Worm (Caenorhabditis elegans) whole organism, midembryonic: ENCODE measurements around the gene elof-1.
A peak's percentile ranks its signal among the peaks of the same experiment; 100 is the strongest.

Source experiments
- T22C8.4 ChIP-seq: fragments of 200-800 bp; sonication (Bioruptor generic); IDR thresholded peaks from 2 replicates; pipeline ENCODE4 v1.3.6; 2022; ENCODE audit warnings: missing genetic modification characterization, missing compliant biosample characterization
- cog-1 ChIP-seq: sonication (generic microtip); optimal IDR thresholded peaks from 2 replicates; lab custom pipeline; 2016; ENCODE audit warnings: missing genetic modification characterization, missing compliant biosample characterization
- flt-1 ChIP-seq: fragments of 200-800 bp; sonication (Bioruptor generic); IDR thresholded peaks from 2 replicates; pipeline ENCODE4 v1.3.6; 2022; ENCODE audit warnings: missing genetic modification characterization, missing compliant biosample characterization
- klf-2 ChIP-seq: fragments of 200-800 bp; sonication (Bioruptor generic); conservative IDR thresholded peaks from 2 replicates; pipeline ENCODE4 v1.3.6; 2022; ENCODE audit warnings: missing genetic modification reagents, missing genetic modification characterization, missing compliant biosample characterization
- med-1 ChIP-seq: sonication (generic microtip); optimal IDR thresholded peaks from 2 replicates; lab custom pipeline; 2017; ENCODE audit warnings: missing genetic modification characterization, mild to moderate bottlenecking, missing compliant biosample characterization, antibody characterized with exemption, missing genetic modification reagents; ENCODE audit not compliant: insufficient read depth
- ref-1 ChIP-seq: fragments of 200-800 bp; sonication (Bioruptor generic); conservative IDR thresholded peaks from 2 replicates; pipeline ENCODE4 v1.3.6; 2022; ENCODE audit warnings: missing genetic modification reagents, missing genetic modification characterization, missing compliant biosample characterization
- tab-1 ChIP-seq: fragments of 200-800 bp; sonication (Bioruptor generic); IDR thresholded peaks from 2 replicates; pipeline ENCODE4 v1.3.6; 2022; ENCODE audit warnings: missing genetic modification characterization, missing compliant biosample characterization
- ztf-23 ChIP-seq: fragments of 200-800 bp; sonication (Bioruptor generic); IDR thresholded peaks from 2 replicates; pipeline ENCODE4 v1.3.6; 2022; ENCODE audit warnings: missing genetic modification reagents, missing genetic modification characterization, missing compliant biosample characterization
- ztf-29 ChIP-seq: fragments of 200-800 bp; sonication (Bioruptor generic); IDR thresholded peaks from 2 replicates; pipeline ENCODE4 v1.3.6; 2022; ENCODE audit warnings: missing genetic modification reagents, missing genetic modification characterization, missing compliant biosample characterization

Gene elof-1

DNA sequence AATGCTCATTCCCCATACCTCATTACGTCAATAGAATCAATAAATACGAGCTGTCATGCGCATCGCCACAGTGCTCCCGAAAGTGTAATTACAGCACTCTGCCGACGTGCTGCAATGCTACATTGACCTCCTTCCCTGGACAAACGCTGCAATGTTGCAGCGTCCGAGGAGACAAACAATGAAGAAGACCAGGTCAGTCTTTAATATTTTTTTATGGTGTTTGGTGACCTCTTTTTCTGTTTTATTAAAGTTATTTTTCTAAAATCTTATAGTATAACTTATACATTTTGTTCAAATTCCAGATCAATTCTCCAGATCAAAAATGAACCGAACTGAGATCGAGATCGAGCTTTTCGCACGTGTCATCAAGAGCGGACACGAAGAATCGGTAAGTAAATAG lies 31.9 kb downstream of the elof-1 start, which contains the start of gene sdz-26:
TSS of gene sdz-26 (plus strand) at position 301 of the 400 bp plus-strand sequence.
- TF ChIP-seq med-1 (GFP tag; lab: Kevin White, UChicago) = no peak
- TF ChIP-seq flt-1 (GFP tag; lab: Robert Waterston, UW) = no peak

DNA sequence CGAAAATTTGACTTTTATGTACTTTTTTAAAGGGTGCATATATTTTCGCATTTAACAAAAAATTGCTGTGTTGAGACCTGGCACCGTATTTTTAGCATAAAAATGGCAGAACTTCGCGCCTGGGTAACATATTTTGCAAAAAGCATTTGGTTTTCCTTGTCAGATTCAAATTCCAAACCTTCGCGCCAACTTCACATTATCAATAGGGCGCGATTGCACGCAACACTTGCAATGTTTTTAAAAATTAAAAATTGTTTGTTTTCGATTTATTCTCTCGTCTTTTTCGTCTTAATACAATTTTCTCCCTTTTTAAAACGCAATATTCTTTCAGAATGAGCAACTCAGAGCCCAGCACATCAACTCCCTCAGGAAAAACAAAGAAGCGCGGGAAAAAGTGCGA lies 34.1 kb downstream of the elof-1 start, which contains the start of gene mes-2:
TSS of gene mes-2 (plus strand) at position 330 of the 400 bp plus-strand sequence.
- TF ChIP-seq ref-1 (GFP tag; lab: Robert Waterston, UW) (no peak), klf-2 (GFP tag; lab: Robert Waterston, UW) (no peak), ztf-23 (GFP tag; lab: Robert Waterston, UW) (peak; percentile 47; the same call in 1 of the 2 replicates), cog-1 (tag; lab: Kevin White, UChicago) (no peak), T22C8.4 (no peak), med-1 (GFP tag; lab: Kevin White, UChicago) (no peak), tab-1 (GFP tag; lab: Robert Waterston, UW) (no peak), flt-1 (GFP tag; lab: Robert Waterston, UW) (peak; percentile 74; the same call in 1 of the 2 replicates)

DNA sequence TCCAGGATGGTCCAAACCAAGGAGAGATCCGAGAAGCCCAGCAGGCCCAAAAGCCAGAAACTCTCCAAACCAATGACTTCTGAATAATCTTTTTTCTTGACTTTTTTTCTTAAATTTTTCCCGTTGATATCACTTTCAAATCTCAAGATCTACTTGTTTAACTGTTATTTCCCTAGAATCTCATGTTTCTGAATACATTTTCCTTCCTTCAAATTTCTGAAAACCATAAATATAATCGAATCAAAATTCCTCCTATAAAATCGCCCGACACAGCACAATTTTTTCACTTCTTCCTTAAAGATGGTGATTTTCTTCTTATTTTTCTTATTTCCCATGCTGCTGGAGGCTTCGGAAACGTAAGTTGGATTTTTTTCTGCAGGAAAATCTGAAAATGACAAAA lies 38.7 kb downstream of the elof-1 start, which contains the start of gene F26H11.8:
TSS of gene F26H11.8 (plus strand) at position 301 of the 400 bp plus-strand sequence.
- TF ChIP-seq T22C8.4 (no peak), ztf-29 (no peak), cog-1 (tag; lab: Kevin White, UChicago) (no peak), ztf-23 (GFP tag; lab: Robert Waterston, UW) (no peak), med-1 (GFP tag; lab: Kevin White, UChicago) (no peak), klf-2 (GFP tag; lab: Robert Waterston, UW) (no peak), flt-1 (GFP tag; lab: Robert Waterston, UW) (no peak), tab-1 (GFP tag; lab: Robert Waterston, UW) (no peak), ref-1 (GFP tag; lab: Robert Waterston, UW) (no peak)

DNA sequence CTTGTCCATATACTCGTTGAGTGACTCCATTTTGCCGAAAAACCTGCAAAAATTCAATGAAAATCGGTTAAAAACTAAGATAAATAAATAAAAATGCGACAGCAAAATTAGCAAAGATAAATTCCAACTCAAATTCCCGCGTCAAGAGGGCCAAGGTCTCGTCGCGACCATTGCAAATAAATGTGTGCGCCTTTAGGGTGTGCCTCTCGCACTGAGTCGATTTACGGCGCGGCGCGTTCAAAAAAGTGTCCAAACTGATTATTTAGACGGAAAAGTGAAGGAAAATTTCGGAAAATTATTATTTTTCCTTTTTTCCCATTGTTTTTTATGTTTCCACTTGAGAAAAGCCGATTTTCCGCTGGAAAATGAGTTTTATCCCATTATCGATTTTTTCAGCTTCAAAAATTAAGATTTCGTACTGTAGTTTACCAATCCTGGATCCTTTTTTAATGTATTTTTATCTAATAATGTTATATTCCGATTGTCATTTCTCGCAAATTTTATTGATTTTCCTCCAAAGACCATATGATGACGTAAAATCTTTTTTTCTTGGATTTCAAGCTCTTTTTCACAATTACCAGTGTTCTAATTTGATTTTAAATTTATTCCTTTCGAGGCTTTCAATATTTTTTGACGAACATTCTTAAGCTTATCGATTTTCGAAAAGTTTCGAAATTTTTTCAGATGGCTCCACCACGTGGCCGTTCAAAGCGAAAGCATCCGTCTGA lies 40.7 kb downstream of the elof-1 start, which contains the start of the genes kbp-3 and nurf-1:
TSS of gene kbp-3 (minus strand) at position 43 of the 728 bp plus-strand sequence.
TSS of gene nurf-1 (plus strand) at position 678 of the 728 bp plus-strand sequence.
- TF ChIP-seq T22C8.4 (peak; percentile 54; the same call in 1 of the 2 replicates), ztf-23 (GFP tag; lab: Robert Waterston, UW) (no peak)

DNA sequence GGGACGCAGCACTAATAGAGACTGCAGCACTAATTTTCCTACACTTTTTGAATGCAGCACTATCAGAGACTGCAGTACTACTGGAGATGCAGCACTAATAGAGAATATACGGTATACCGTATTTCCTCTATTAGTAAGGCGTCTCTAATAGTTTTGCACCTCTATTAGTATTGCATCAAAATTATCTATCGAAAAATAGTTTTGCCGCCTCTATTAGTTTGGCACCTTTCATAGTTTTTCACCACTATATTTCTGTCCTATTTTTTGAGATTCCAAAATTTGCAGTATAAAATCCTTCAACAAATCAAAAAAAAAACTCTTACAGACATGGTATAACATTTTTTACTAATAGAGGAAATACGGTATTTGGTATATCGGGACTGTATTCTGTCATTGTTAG lies 44.2 kb downstream of the elof-1 start:
- TF ChIP-seq ztf-29 = no peak
- no peak for TF ChIP-seq cog-1 (tag; lab: Kevin White, UChicago)
- TF ChIP-seq med-1 (GFP tag; lab: Kevin White, UChicago) = no peak
- TF ChIP-seq klf-2 (GFP tag; lab: Robert Waterston, UW) = no peak
- TF ChIP-seq ref-1 (GFP tag; lab: Robert Waterston, UW) = no peak
- TF ChIP-seq T22C8.4 = no peak
- no peak for TF ChIP-seq tab-1 (GFP tag; lab: Robert Waterston, UW)
- TF ChIP-seq ztf-23 (GFP tag; lab: Robert Waterston, UW) = no peak
- no peak for TF ChIP-seq flt-1 (GFP tag; lab: Robert Waterston, UW)

DNA sequence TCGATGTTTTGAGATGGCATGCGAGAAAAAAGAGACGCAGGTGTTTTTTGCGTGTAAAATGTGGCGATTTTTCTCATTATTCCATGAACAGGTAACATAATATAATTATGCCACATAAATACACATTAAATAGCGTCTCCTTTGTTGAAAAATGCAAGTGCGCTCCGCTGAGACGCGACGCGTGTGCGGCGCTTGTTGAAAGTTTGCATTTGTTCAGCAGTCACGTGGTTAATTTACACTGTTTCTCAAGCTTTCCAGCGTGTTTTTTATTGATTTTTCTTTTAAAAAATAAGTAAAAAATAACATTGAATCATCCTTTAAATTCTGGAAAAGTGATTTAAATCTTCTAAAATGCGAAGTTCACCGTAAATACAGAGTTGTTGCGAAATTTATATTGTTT lies 50.1 kb downstream of the elof-1 start:
- TF ChIP-seq cog-1 (tag; lab: Kevin White, UChicago) = peak; percentile 59
- no peak for TF ChIP-seq tab-1 (GFP tag; lab: Robert Waterston, UW)
- peak; percentile 67 for TF ChIP-seq ztf-23 (GFP tag; lab: Robert Waterston, UW)
